Fruit fly (Drosophila melanogaster) whole organism: ENCODE measurements around the gene stg.

ENCODE experiments used
- CG8478 ChIP-seq: fragments of >200 bp; optimal IDR thresholded peaks from 2 replicates; lab custom pipeline; 2018; ENCODE audit warnings: inconsistent platforms
- Dll ChIP-seq: fragments of >200 bp; optimal IDR thresholded peaks from 2 replicates; lab custom pipeline; 2017
- pan ChIP-seq: fragments of >200 bp; optimal IDR thresholded peaks from 2 replicates; lab custom pipeline; 2017
- usp ChIP-seq: fragments of >200 bp; optimal IDR thresholded peaks from 2 replicates; lab custom pipeline; 2017; ENCODE audit warnings: missing biosample characterization, missing genetic modification characterization, mixed read lengths

DNA sequence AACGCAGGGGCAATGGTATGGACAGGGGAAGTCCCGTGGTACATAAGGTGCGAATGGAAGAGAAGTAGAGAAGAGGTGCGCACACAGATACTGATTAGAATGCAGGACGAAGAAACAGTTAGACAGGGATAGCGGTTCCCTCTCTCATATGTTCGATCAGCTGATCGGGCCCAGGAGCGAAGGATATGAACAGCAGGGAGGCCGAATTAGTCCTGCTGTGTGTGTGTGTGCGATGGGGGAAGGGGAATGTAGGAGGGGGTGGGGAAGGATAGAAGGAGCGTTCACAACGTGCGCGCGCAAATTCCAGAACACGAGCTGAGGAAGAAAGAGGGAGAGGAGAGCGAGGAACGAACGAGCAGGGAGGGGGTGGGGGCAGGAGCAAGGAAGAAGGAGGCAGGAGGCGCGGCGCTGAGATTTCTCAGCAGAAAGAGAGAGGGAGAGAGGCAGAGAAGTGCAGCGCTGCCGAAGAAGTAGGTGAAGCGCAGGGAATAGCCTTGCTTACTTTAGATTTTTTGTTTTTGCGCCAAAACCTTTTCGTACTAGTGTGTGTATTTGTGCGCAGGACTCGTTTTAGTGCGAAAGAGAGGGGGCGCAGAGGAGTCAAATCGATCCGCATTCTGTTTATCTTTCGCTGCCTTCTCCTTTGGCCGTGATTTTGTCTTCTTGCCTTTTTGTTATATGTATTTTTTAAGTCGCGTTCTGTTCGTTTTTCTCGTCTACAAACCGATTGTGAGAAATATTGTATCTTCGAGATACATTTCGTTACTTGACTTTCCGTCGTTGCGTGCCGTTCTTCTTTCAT, 2.5 kb upstream of the stg start:
- TF ChIP-seq Dll (no peak), usp (GFP tag; lab: Kevin White, UChicago) (no peak), CG8478 (no peak), pan (lab: Kevin White, UChicago) (no peak)
